Fruit fly (Drosophila melanogaster) whole organism, adult: ENCODE results near the gene CG34325.

Experiments used
- CG11617 ChIP-seq: fragments of 200-800 bp; sonication (Bioruptor generic); optimal IDR thresholded peaks from 2 replicates; lab custom pipeline; 2017; ENCODE audit warnings: mild to moderate bottlenecking, missing biosample characterization, missing genetic modification reagents, missing genetic modification characterization
- CG12768 ChIP-seq: fragments of 200-800 bp; sonication (Bioruptor generic); optimal IDR thresholded peaks from 2 replicates; lab custom pipeline; 2017; ENCODE audit warnings: missing biosample characterization, missing genetic modification characterization, mild to moderate bottlenecking, moderate library complexity, missing genetic modification reagents
- CG7045 ChIP-seq: fragments of 200-800 bp; sonication (Bioruptor generic); optimal IDR thresholded peaks from 2 replicates; lab custom pipeline; 2017; ENCODE audit warnings: missing biosample characterization, mild to moderate bottlenecking, missing genetic modification characterization
- CG7101 ChIP-seq: fragments of 200-800 bp; sonication (Bioruptor generic); optimal IDR thresholded peaks from 2 replicates; lab custom pipeline; 2018; ENCODE audit warnings: missing biosample characterization, mild to moderate bottlenecking, missing genetic modification characterization, moderate library complexity
- kay ChIP-seq: fragments of 200-800 bp; sonication (Bioruptor generic); peaks from one replicate; lab custom pipeline; 2016; ENCODE audit warnings: missing biosample characterization, missing genetic modification characterization, borderline replicate concordance
- tj ChIP-seq: fragments of 200-800 bp; sonication (Bioruptor generic); optimal IDR thresholded peaks from 3 replicates; lab custom pipeline; 2017; ENCODE audit warnings: missing biosample characterization, mild to moderate bottlenecking, missing genetic modification characterization, moderate library complexity

- TF ChIP-seq CG7101 (tag; lab: Kevin White, UChicago) (no peak), CG7045 (GFP tag; lab: Kevin White, UChicago) (no peak), CG12768 (GFP tag; lab: Kevin White, UChicago) (no peak), CG11617 (GFP tag; lab: Kevin White, UChicago) (no peak), kay (GFP tag; lab: Kevin White, UChicago) (no peak), tj (GFP tag; lab: Kevin White, UChicago) (no peak)
Observed at dm6 chrX:16744345-16744744, 23.1 kb upstream of the CG34325 start.
